Fruit fly (Drosophila melanogaster): ENCODE data around the gene Cyp6d5.

Gene Cyp6d5

dm6 chr3R:14048702-14049142, 19.7 kb downstream of the Cyp6d5 start (continued):
- TF ChIP-seq slbo (GFP tag; IDR thresholded peaks at IDR 0.05) = peak; percentile 38; the same call in 1 of the 2 replicates
- TF ChIP-seq CG9817 (tag; optimal IDR thresholded peaks at IDR 0.05) = no peak
- no peak for TF ChIP-seq CG1602 (GFP tag; optimal IDR thresholded peaks at IDR 0.05)
- no peak for TF ChIP-seq CG3407 (GFP tag; optimal IDR thresholded peaks at IDR 0.05)
- peak; percentile 36 for TF ChIP-seq CG12659 (GFP tag; optimal IDR thresholded peaks at IDR 0.05)
- TF ChIP-seq CG10565 (GFP tag; optimal IDR thresholded peaks at IDR 0.05) = no peak
- peak; percentile 1 for TF ChIP-seq Nf-YC (tag; optimal IDR thresholded peaks at IDR 0.05)
- TF ChIP-seq hb (GFP tag; IDR thresholded peaks at IDR 0.05; ENCODE audit: partially characterized antibody) = no peak
- no peak for TF ChIP-seq esg (GFP tag; conservative IDR thresholded peaks at IDR 0.05)
- TF ChIP-seq CG14014 (GFP tag; IDR thresholded peaks at IDR 0.05) = no peak
- TF ChIP-seq danr (GFP tag; IDR thresholded peaks at IDR 0.05) = no peak
- peak; percentile 45 for TF ChIP-seq CG11504 (tag; optimal IDR thresholded peaks at IDR 0.05)
- no peak for TF ChIP-seq unc-4 (GFP tag; IDR thresholded peaks at IDR 0.05; ENCODE audit: partially characterized antibody)
- TF ChIP-seq CG17186 (GFP tag; optimal IDR thresholded peaks at IDR 0.05) = no peak
- peak; percentile 56 for TF ChIP-seq sens (GFP tag)
- TF ChIP-seq CG1647 (GFP tag; optimal IDR thresholded peaks at IDR 0.05) = no peak
- peak in 1 of 2 experiments; percentile 56 for TF ChIP-seq Hr51 (GFP tag; optimal IDR thresholded peaks at IDR 0.05)
- no peak for TF ChIP-seq CG17612 (GFP tag; IDR thresholded peaks at IDR 0.05)
- no peak for TF ChIP-seq crp (GFP tag; optimal IDR thresholded peaks at IDR 0.05)
- no peak for TF ChIP-seq Opbp (GFP tag; IDR thresholded peaks at IDR 0.05; ENCODE audit: partially characterized antibody)
- TF ChIP-seq Chrac-16 (GFP tag; optimal IDR thresholded peaks at IDR 0.05) = no peak
- no peak for TF ChIP-seq sqz (GFP tag; optimal IDR thresholded peaks at IDR 0.05)
- no peak for TF ChIP-seq CrebB (tag; optimal IDR thresholded peaks at IDR 0.05)
- TF ChIP-seq fd64A (GFP tag; optimal IDR thresholded peaks at IDR 0.05) = no peak
- no peak for TF ChIP-seq Xrp1 (GFP tag; IDR thresholded peaks at IDR 0.05)
- TF ChIP-seq CG2678 (tag; optimal IDR thresholded peaks at IDR 0.05) = peak; percentile 65
- TF ChIP-seq lbe (GFP tag; optimal IDR thresholded peaks at IDR 0.05) = peak; percentile 12
- peak; percentile 25; the same call in 1 of the 2 replicates for TF ChIP-seq NFAT (GFP tag; IDR thresholded peaks at IDR 0.05)
- TF ChIP-seq schlank (tag; optimal IDR thresholded peaks at IDR 0.05) = no peak
- peak; percentile 12 for TF ChIP-seq BtbVII (GFP tag; optimal IDR thresholded peaks at IDR 0.05)
- TF ChIP-seq CG9215 (GFP tag; IDR thresholded peaks at IDR 0.05) = peak; percentile 19; the same call in 1 of the 2 replicates
- TF ChIP-seq pita (GFP tag; optimal IDR thresholded peaks at IDR 0.05) = no peak
- TF ChIP-seq ranshi (GFP tag; IDR thresholded peaks at IDR 0.05) = no peak
- TF ChIP-seq exex (tag; optimal IDR thresholded peaks at IDR 0.05) = peak; percentile 55
- peak in 1 of 2 experiments; percentile 14 for TF ChIP-seq dpn (GFP tag; optimal IDR thresholded peaks at IDR 0.05)
- TF ChIP-seq Sox100B (GFP tag; optimal IDR thresholded peaks at IDR 0.05) = no peak
- TF ChIP-seq CG43689 (GFP tag; IDR thresholded peaks at IDR 0.05) = no peak
- peak; percentile 44 for TF ChIP-seq CoRest (tag; optimal IDR thresholded peaks at IDR 0.05)
- TF ChIP-seq cg (GFP tag; optimal IDR thresholded peaks at IDR 0.05) = no peak
- TF ChIP-seq CG3065 (GFP tag; optimal IDR thresholded peaks at IDR 0.05) = no peak
- peak; percentile 59 for TF ChIP-seq gem (tag; optimal IDR thresholded peaks at IDR 0.05)
- TF ChIP-seq CG8924 (tag; optimal IDR thresholded peaks at IDR 0.05) = peak; percentile 16
- no peak for TF ChIP-seq lola (GFP tag; optimal IDR thresholded peaks at IDR 0.05)
- TF ChIP-seq CG12299 (tag; optimal IDR thresholded peaks at IDR 0.05) = no peak
- TF ChIP-seq Usf (GFP tag; optimal IDR thresholded peaks at IDR 0.05) = no peak
- TF ChIP-seq NK7.1 (GFP tag; optimal IDR thresholded peaks at IDR 0.05) = no peak
- no peak for TF ChIP-seq Blimp-1 (GFP tag; optimal IDR thresholded peaks at IDR 0.05)
- TF ChIP-seq H2.0 (GFP tag; IDR thresholded peaks at IDR 0.05) = no peak
- no peak for TF ChIP-seq fd96Cb (tag; optimal IDR thresholded peaks at IDR 0.05)
- TF ChIP-seq Jarid2 (GFP tag; optimal IDR thresholded peaks at IDR 0.05) = no peak

All from whole organism, embryonic.